Fruit fly (Drosophila melanogaster): ENCODE data around the gene pkm.

Gene pkm

dm6 chrX:11548701-11549100 lies 35.3 kb downstream of the pkm start (continued):
- TF ChIP-seq her (GFP tag; optimal IDR thresholded peaks at IDR 0.05) (no peak), CG17829 (tag; optimal IDR thresholded peaks at IDR 0.05) (peak; percentile 39), Rfx (GFP tag; IDR thresholded peaks at IDR 0.05) (peak; percentile 37; the same call in 1 of the 2 replicates), CG2875 (GFP tag; optimal IDR thresholded peaks at IDR 0.05) (peak; percentile 3), CG9215 (GFP tag; IDR thresholded peaks at IDR 0.05) (0 out of 2 replicates have a peak, but pooled peaks have one; percentile 16), ATbp (GFP tag; optimal IDR thresholded peaks at IDR 0.05) (peak; percentile 15), CG2712 (tag; optimal IDR thresholded peaks at IDR 0.05) (peak; percentile 72), Oli (tag; optimal IDR thresholded peaks at IDR 0.05) (peak; percentile 41), CG12299 (tag; optimal IDR thresholded peaks at IDR 0.05) (no peak), CG17361 (GFP tag; IDR thresholded peaks at IDR 0.05) (peak; percentile 42; the same call in 1 of the 3 replicates), CG3065 (GFP tag; optimal IDR thresholded peaks at IDR 0.05) (no peak), CG8924 (tag; optimal IDR thresholded peaks at IDR 0.05) (peak; percentile 41), CG17802 (tag; optimal IDR thresholded peaks at IDR 0.05) (peak; percentile 29), CG3838 (GFP tag; optimal IDR thresholded peaks at IDR 0.05) (peak; percentile 43), kni (GFP tag; optimal IDR thresholded peaks at IDR 0.05) (peak; percentile 20), CG8290 (GFP tag; optimal IDR thresholded peaks at IDR 0.05) (no peak), CG8290 (tag; optimal IDR thresholded peaks at IDR 0.05) (peak in 1 of 2 experiments; percentile 11), Ets65A (GFP tag) (peak; percentile 72), CG12236 (GFP tag; optimal IDR thresholded peaks at IDR 0.05) (peak; percentile 3), Pdp1 (GFP tag; optimal IDR thresholded peaks at IDR 0.05) (peak; percentile 40 to 42), pzg (GFP tag; optimal IDR thresholded peaks at IDR 0.05) (no peak), CG14667 (GFP tag; IDR thresholded peaks at IDR 0.05) (no peak), en (GFP tag; optimal IDR thresholded peaks at IDR 0.05) (no peak), MTF-1 (GFP tag; optimal IDR thresholded peaks at IDR 0.05; ENCODE audit: borderline replicate concordance) (peak; percentile 30), CG18476 (GFP tag; optimal IDR thresholded peaks at IDR 0.05) (peak; percentile 26), Dip3 (GFP tag; optimal IDR thresholded peaks at IDR 0.05) (no peak), Ssrp (tag; optimal IDR thresholded peaks at IDR 0.05) (peak; percentile 47), CG30431 (GFP tag; optimal IDR thresholded peaks at IDR 0.05) (no peak), CG6689 (GFP tag; IDR thresholded peaks at IDR 0.05) (peak; percentile 38; the same call in 1 of the 2 replicates), PHDP (tag; optimal IDR thresholded peaks at IDR 0.05) (peak; percentile 13), Bdp1 (GFP tag; optimal IDR thresholded peaks at IDR 0.05) (peak; percentile 24), CG7928 (GFP tag; optimal IDR thresholded peaks at IDR 0.05) (no peak), odd (GFP tag; optimal IDR thresholded peaks at IDR 0.05) (peak; percentile 4), tgo (GFP tag; IDR thresholded peaks at IDR 0.05) (0 out of 3 replicates have a peak, but pooled peaks have one; percentile 20), CG16863 (GFP tag; optimal IDR thresholded peaks at IDR 0.05) (peak; percentile 26), CG12104 (GFP tag; optimal IDR thresholded peaks at IDR 0.05) (no peak), Rx (GFP tag; IDR thresholded peaks at IDR 0.05) (peak; percentile 25; the same call in 1 of the 2 replicates), Xbp1 (GFP tag; optimal IDR thresholded peaks at IDR 0.05) (peak; percentile 31), CG6683 (GFP tag; optimal IDR thresholded peaks at IDR 0.05) (no peak), CG11695 (GFP tag; IDR thresholded peaks at IDR 0.05) (peak; percentile 51; the same call in 2 of the 3 replicates), hbn (GFP tag; IDR thresholded peaks at IDR 0.05; ENCODE audit: partially characterized antibody) (no peak), gcm2 (GFP tag; optimal IDR thresholded peaks at IDR 0.05) (no peak), CG13624 (GFP tag; optimal IDR thresholded peaks at IDR 0.05) (peak; percentile 15), lola (GFP tag; optimal IDR thresholded peaks at IDR 0.05) (peak in 1 of 3 experiments; percentile 68), CG11696 (GFP tag; IDR thresholded peaks at IDR 0.05) (peak; percentile 20; the same call in 1 of the 2 replicates), lmd (GFP tag; IDR thresholded peaks at IDR 0.05) (peak; percentile 8; the same call in 1 of the 2 replicates), ase (GFP tag; IDR thresholded peaks at IDR 0.05) (no peak), BtbVII (GFP tag; optimal IDR thresholded peaks at IDR 0.05) (no peak), gem (tag; optimal IDR thresholded peaks at IDR 0.05) (peak; percentile 71), Gug (GFP tag; IDR thresholded peaks at IDR 0.05) (no peak; the same call in 3 of the 4 replicates), dm (GFP tag; optimal IDR thresholded peaks at IDR 0.05) (no peak)
